Fruit fly (Drosophila melanogaster) whole organism, embryonic: ENCODE measurements around the gene CG11898.

Source experiments
- CG11696 ChIP-seq: fragments of 200-800 bp; sonication (Bioruptor generic); IDR thresholded peaks from 2 replicates; pipeline ENCODE4 v1.3.6; 2022; ENCODE audit warnings: missing biosample characterization, missing genetic modification characterization
- CG12942 ChIP-seq: fragments of 200-800 bp; sonication (Bioruptor generic); optimal IDR thresholded peaks from 3 replicates; lab custom pipeline; 2016; ENCODE audit warnings: missing biosample characterization, missing genetic modification characterization
- CG6654 ChIP-seq: fragments of 200-800 bp; sonication (Bioruptor generic); optimal IDR thresholded peaks from 2 replicates; lab custom pipeline; 2017; ENCODE audit warnings: missing biosample characterization, mild to moderate bottlenecking, missing genetic modification characterization
- CrebB ChIP-seq: fragments of 200-800 bp; sonication (Bioruptor generic); optimal IDR thresholded peaks from 3 replicates; lab custom pipeline; 2018; ENCODE audit warnings: missing biosample characterization, mild to moderate bottlenecking, missing genetic modification characterization
- Dfd ChIP-seq, 2 experiments: fragments of >200 bp; optimal IDR thresholded peaks; 2 replicates each; lab custom pipeline; 2017; ENCODE audit warnings: missing biosample characterization in 2 of 2, missing genetic modification characterization in 2 of 2
- Lpt ChIP-seq: fragments of >200 bp; optimal IDR thresholded peaks from 2 replicates; lab custom pipeline; 2018; ENCODE audit warnings: missing biosample characterization, missing genetic modification characterization
- Sin3A ChIP-seq: fragments of >200 bp; optimal IDR thresholded peaks from 2 replicates; lab custom pipeline; 2018
- Sox102F ChIP-seq: fragments of 200-800 bp; sonication (Bioruptor generic); optimal IDR thresholded peaks from 2 replicates; lab custom pipeline; 2018; ENCODE audit warnings: missing biosample characterization, mild to moderate bottlenecking, missing genetic modification characterization, moderate library complexity
- sd ChIP-seq: fragments of 200-800 bp; sonication (Bioruptor generic); optimal IDR thresholded peaks from 3 replicates; lab custom pipeline; 2018; ENCODE audit warnings: missing biosample characterization, mild to moderate bottlenecking, missing genetic modification characterization, moderate library complexity
- tin ChIP-seq: fragments of 200-800 bp; sonication (Bioruptor generic); optimal IDR thresholded peaks from 3 replicates; lab custom pipeline; 2016; ENCODE audit warnings: missing biosample characterization, missing genetic modification characterization
- vvl ChIP-seq: fragments of 200-800 bp; sonication (Bioruptor generic); IDR thresholded peaks from 2 replicates; pipeline ENCODE4 v1.3.6; 2022; ENCODE audit warnings: missing biosample characterization, missing genetic modification characterization

DNA sequence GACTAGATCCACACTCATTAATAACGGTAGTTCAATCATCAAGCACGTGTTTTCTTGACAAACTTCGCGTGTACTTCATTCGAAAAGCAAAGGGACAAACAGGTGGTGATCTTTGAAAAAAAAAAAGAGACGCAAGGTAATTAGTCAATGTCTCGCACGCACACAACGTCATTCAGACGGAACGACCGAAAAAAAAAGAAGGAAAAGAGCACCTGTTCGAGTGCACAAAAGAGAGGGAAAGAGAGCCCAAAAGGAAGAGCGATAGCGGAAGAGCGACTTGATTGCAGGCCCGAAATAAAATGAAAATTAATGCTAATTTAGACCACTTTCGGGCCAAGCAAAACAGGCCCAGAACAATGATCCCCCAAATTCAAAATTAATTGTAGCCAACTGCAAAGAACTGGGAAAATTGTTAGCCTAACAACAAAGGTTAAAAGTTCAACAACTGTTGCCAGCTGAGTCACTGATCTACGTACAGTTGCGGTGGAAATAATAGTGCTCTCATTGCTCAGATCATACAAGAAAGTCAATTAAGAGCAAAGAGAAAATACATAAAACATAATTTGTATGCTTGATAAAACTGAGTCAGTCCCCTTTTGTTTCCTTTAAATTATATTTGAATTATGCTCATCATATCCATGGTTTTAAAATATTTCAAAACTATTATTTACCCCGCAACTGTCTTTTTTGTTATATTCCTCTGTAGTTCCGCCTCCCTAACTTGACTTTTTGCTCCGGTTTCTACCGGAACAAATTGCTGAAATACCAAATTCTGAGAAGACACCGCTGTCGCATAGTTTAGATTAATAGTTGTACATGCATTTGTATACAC is 50.4 kb downstream of the CG11898 start:
- TF ChIP-seq CG12942 (GFP tag; lab: Kevin White, UChicago) (no peak), CG11696 (GFP tag; lab: Robert Waterston, UW) (peak; percentile 81), tin (GFP tag; lab: Kevin White, UChicago) (no peak), Lpt (no peak), vvl (GFP tag; lab: Robert Waterston, UW) (no peak), CG6654 (GFP tag; lab: Kevin White, UChicago) (no peak), CrebB (tag; lab: Kevin White, UChicago) (no peak), sd (tag; lab: Kevin White, UChicago) (no peak), Sin3A (lab: Kevin White, UChicago) (no peak), Sox102F (peak; percentile 32), Dfd (GFP tag; optimal IDR thresholded peaks at IDR 0.05; lab: Kevin White, UChicago) (no peak)
